Fruit fly (Drosophila melanogaster): ENCODE data around the gene CG6770.

Gene CG6770

DNA sequence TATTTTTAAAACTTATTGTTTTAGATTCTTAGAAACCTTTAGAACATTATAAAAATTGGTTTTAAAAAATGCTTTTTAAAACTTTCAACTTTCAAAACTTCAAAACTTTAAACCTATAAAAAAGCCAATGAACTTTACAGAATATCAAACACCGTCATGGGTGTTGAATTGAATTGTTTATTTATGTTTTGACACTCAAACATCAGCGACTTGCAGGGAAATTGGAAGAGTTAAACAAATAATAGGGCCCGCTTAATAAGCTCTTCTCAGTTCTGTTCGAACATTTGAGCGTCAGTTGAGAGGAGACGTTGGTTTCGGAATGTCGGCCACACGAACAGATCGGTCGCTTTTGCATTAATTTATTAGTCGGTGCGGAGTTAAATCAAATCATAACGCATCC is 3.2 kb upstream of the CG6770 start, which contains the start of gene PLCXD (continued):
- peak; percentile 5 for TF ChIP-seq MTF-1 (GFP tag; optimal IDR thresholded peaks at IDR 0.05; ENCODE audit: borderline replicate concordance)
- TF ChIP-seq CG12071 (GFP tag; optimal IDR thresholded peaks at IDR 0.05), result peak; percentile 2
- peak; percentile 5 for TF ChIP-seq CG33557 (GFP tag; optimal IDR thresholded peaks at IDR 0.05)
- no peak for TF ChIP-seq sim (GFP tag; IDR thresholded peaks at IDR 0.05)
- TF ChIP-seq CG15601 (tag; optimal IDR thresholded peaks at IDR 0.05), result peak; percentile 38
- TF ChIP-seq CG4707 (GFP tag; optimal IDR thresholded peaks at IDR 0.05), result peak; percentile 36
- TF ChIP-seq CG8089 (GFP tag; optimal IDR thresholded peaks at IDR 0.05), result no peak
- peak; percentile 26 for TF ChIP-seq sens (GFP tag)
- TF ChIP-seq pros (GFP tag; optimal IDR thresholded peaks at IDR 0.05), result no peak
- TF ChIP-seq CTCF (GFP tag; optimal IDR thresholded peaks at IDR 0.05), result no peak
- no peak for TF ChIP-seq CG1602 (GFP tag; optimal IDR thresholded peaks at IDR 0.05)
- TF ChIP-seq CG3726 (GFP tag; IDR thresholded peaks at IDR 0.05), result no peak
- peak; percentile 10 for TF ChIP-seq CG13296 (GFP tag; optimal IDR thresholded peaks at IDR 0.05)
- peak; percentile 34 for TF ChIP-seq fd64A (GFP tag; optimal IDR thresholded peaks at IDR 0.05)
- no peak for TF ChIP-seq dmrt99B (tag; optimal IDR thresholded peaks at IDR 0.05)
- TF ChIP-seq CG5180 (GFP tag; optimal IDR thresholded peaks at IDR 0.05), result peak; percentile 91
- TF ChIP-seq nerfin-1 (tag; optimal IDR thresholded peaks at IDR 0.05), result peak; percentile 9

dm6 chr2L:12048723-12049122 is 2.8 kb upstream of the CG6770 start, which contains the start of gene Plzf:
Plzf (minus strand) TSS chr2L:12048918.
- no peak for TF ChIP-seq CG33213 (GFP tag; optimal IDR thresholded peaks at IDR 0.05)
- no peak for TF ChIP-seq pb (GFP tag; optimal IDR thresholded peaks at IDR 0.05)
- no peak for TF ChIP-seq CG10959 (GFP tag; IDR thresholded peaks at IDR 0.05)
- no peak for TF ChIP-seq CG11560 (tag; IDR thresholded peaks at IDR 0.05)
- peak; percentile 66; the same call in 1 of the 2 replicates for TF ChIP-seq MBD-R2 (GFP tag; IDR thresholded peaks at IDR 0.05)
- no peak for TF ChIP-seq CG9215 (GFP tag; IDR thresholded peaks at IDR 0.05)
- no peak for TF ChIP-seq Doc3 (GFP tag; IDR thresholded peaks at IDR 0.05; ENCODE audit: partially characterized antibody)
- peak; percentile 35 for TF ChIP-seq stwl (tag; optimal IDR thresholded peaks at IDR 0.05)
- TF ChIP-seq CG12236 (GFP tag; optimal IDR thresholded peaks at IDR 0.05), result no peak
- peak; percentile 85 for TF ChIP-seq Myb (GFP tag; optimal IDR thresholded peaks at IDR 0.05)
- TF ChIP-seq CG7745 (tag; optimal IDR thresholded peaks at IDR 0.05), result no peak
- peak; percentile 43 for TF ChIP-seq pzg (GFP tag; optimal IDR thresholded peaks at IDR 0.05)
- TF ChIP-seq YL-1 (GFP tag; optimal IDR thresholded peaks at IDR 0.05), result peak; percentile 14
- peak; percentile 22 for TF ChIP-seq MESR4 (GFP tag; optimal IDR thresholded peaks at IDR 0.05)
- TF ChIP-seq Dip3 (GFP tag; optimal IDR thresholded peaks at IDR 0.05), result no peak
- no peak for TF ChIP-seq zen2 (GFP tag; IDR thresholded peaks at IDR 0.05; ENCODE audit: partially characterized antibody)
- no peak for TF ChIP-seq CG10979 (tag; optimal IDR thresholded peaks at IDR 0.05)
- TF ChIP-seq Bgb (GFP tag; IDR thresholded peaks at IDR 0.05; ENCODE audit: partially characterized antibody), result 0 out of 2 replicates have a peak, but pooled peaks have one; percentile 15
- no peak for TF ChIP-seq CG4854 (GFP tag; optimal IDR thresholded peaks at IDR 0.05)
- peak; percentile 35 for TF ChIP-seq Dp (GFP tag; optimal IDR thresholded peaks at IDR 0.05)
- TF ChIP-seq Lhr (GFP tag; optimal IDR thresholded peaks at IDR 0.05), result no peak
- no peak for TF ChIP-seq Hand (GFP tag; optimal IDR thresholded peaks at IDR 0.05)
- peak; percentile 66 for TF ChIP-seq CG9797 (GFP tag; optimal IDR thresholded peaks at IDR 0.05)
- TF ChIP-seq ara (GFP tag; IDR thresholded peaks at IDR 0.05), result no peak
- no peak for TF ChIP-seq CG31388 (GFP tag; optimal IDR thresholded peaks at IDR 0.05)
- TF ChIP-seq CG13287 (GFP tag; IDR thresholded peaks at IDR 0.05; ENCODE audit: partially characterized antibody), result peak; percentile 47
- TF ChIP-seq Lpt (GFP tag; optimal IDR thresholded peaks at IDR 0.05), result no peak
- TF ChIP-seq Deaf1 (tag; optimal IDR thresholded peaks at IDR 0.05), result no peak
- peak; percentile 59 to 91 for TF ChIP-seq crp (GFP tag; optimal IDR thresholded peaks at IDR 0.05)
- no peak for TF ChIP-seq CG10209 (GFP tag; optimal IDR thresholded peaks at IDR 0.05)
- peak; percentile 19; the same call in 1 of the 2 replicates for TF ChIP-seq E2f2 (GFP tag; IDR thresholded peaks at IDR 0.05)
- TF ChIP-seq CG14710 (tag; optimal IDR thresholded peaks at IDR 0.05), result peak; percentile 36
- no peak for TF ChIP-seq Dad (GFP tag; optimal IDR thresholded peaks at IDR 0.05)
- TF ChIP-seq CG14441 (GFP tag; IDR thresholded peaks at IDR 0.05), result no peak
